Worm (Caenorhabditis elegans) whole organism, L1 larva: ENCODE results near the gene Y38H8A.7.
"Not testable (repeated sequence)": the region's sequence is repeated elsewhere in the genome, so short reads cannot be mapped to it uniquely, and the experiment has no call there.

Experiments
- aha-1 ChIP-seq: fragments of 150-350 bp; optimal IDR thresholded peaks from 2 replicates; lab custom pipeline; 2014; ENCODE audit warnings: missing biosample characterization, missing genetic modification characterization
- aly-2 ChIP-seq: fragments of 150-350 bp; optimal IDR thresholded peaks from 2 replicates; lab custom pipeline; 2014; ENCODE audit warnings: missing biosample characterization, missing genetic modification characterization
- ceh-63 ChIP-seq: fragments of 200-800 bp; sonication (Bioruptor generic); optimal IDR thresholded peaks from 2 replicates; lab custom pipeline; 2018; ENCODE audit warnings: mild to moderate bottlenecking, missing genetic modification characterization, missing compliant biosample characterization
- ceh-8 ChIP-seq: fragments of 200-800 bp; sonication (Bioruptor generic); optimal IDR thresholded peaks from 2 replicates; lab custom pipeline; 2018; ENCODE audit warnings: mild to moderate bottlenecking, missing genetic modification characterization, moderate library complexity, missing compliant biosample characterization
- ceh-88 ChIP-seq: fragments of 200-800 bp; sonication (Bioruptor generic); IDR thresholded peaks from 2 replicates; pipeline ENCODE4 v1.3.6; 2022; ENCODE audit warnings: missing genetic modification characterization, missing compliant biosample characterization
- ceh-90 ChIP-seq: sonication (generic microtip); optimal IDR thresholded peaks from 2 replicates; lab custom pipeline; 2016; ENCODE audit warnings: missing genetic modification characterization, missing compliant biosample characterization
- dsc-1 ChIP-seq: sonication (generic microtip); optimal IDR thresholded peaks from 2 replicates; lab custom pipeline; 2016; ENCODE audit warnings: mild to moderate bottlenecking, missing genetic modification characterization, missing compliant biosample characterization
- efl-1 ChIP-seq, 4 experiments: fragments of 150-350 bp; optimal IDR thresholded peaks in 3 of 4; peaks in 1 of 4; 1 replicate in 1 of 4; 2 replicates in 3 of 4; lab custom pipeline; 2014; ENCODE audit warnings: missing biosample characterization in 2 of 4, missing genetic modification characterization in 2 of 4, missing genetic modification reagents in 2 of 4
- grh-1 ChIP-seq: fragments of 200-800 bp; sonication (Bioruptor generic); IDR thresholded peaks from 2 replicates; pipeline ENCODE4 v1.3.6; 2022; ENCODE audit warnings: missing genetic modification reagents, missing genetic modification characterization, missing compliant biosample characterization
- hlh-17 ChIP-seq: fragments of 200-800 bp; sonication (Bioruptor generic); optimal IDR thresholded peaks from 2 replicates; lab custom pipeline; 2018; ENCODE audit warnings: missing genetic modification characterization, mild to moderate bottlenecking, missing compliant biosample characterization, moderate library complexity, borderline replicate concordance
- hlh-4 ChIP-seq: sonication (generic microtip); optimal IDR thresholded peaks from 2 replicates; lab custom pipeline; 2016; ENCODE audit warnings: mild to moderate bottlenecking, missing genetic modification characterization, missing compliant biosample characterization
- irx-1 ChIP-seq: sonication (generic microtip); optimal IDR thresholded peaks from 2 replicates; lab custom pipeline; 2016; ENCODE audit warnings: missing genetic modification characterization, missing compliant biosample characterization
- isw-1 ChIP-seq: fragments of 200-800 bp; sonication (Bioruptor generic); IDR thresholded peaks from 2 replicates; pipeline ENCODE4 v1.3.6; 2022; ENCODE audit warnings: missing genetic modification characterization, missing compliant biosample characterization
- lin-13 ChIP-seq: fragments of 150-350 bp; optimal IDR thresholded peaks from 2 replicates; lab custom pipeline; 2014; ENCODE audit warnings: missing biosample characterization, missing genetic modification reagents, missing genetic modification characterization
- lin-35 ChIP-seq, 2 experiments: fragments of 150-350 bp; optimal IDR thresholded peaks; 2 replicates each; lab custom pipeline; 2014; ENCODE audit warnings: missing biosample characterization in 2 of 2, missing genetic modification characterization in 2 of 2, missing genetic modification reagents in 2 of 2
- lir-3 ChIP-seq: sonication (generic microtip); optimal IDR thresholded peaks from 2 replicates; lab custom pipeline; 2016; ENCODE audit warnings: mild to moderate bottlenecking, missing genetic modification characterization, moderate library complexity, missing compliant biosample characterization; ENCODE audit not compliant: poor library complexity
- nhr-11 ChIP-seq: fragments of 150-350 bp; optimal IDR thresholded peaks from 2 replicates; lab custom pipeline; 2014; ENCODE audit warnings: missing biosample characterization, missing genetic modification characterization
- nhr-12 ChIP-seq: sonication (generic microtip); optimal IDR thresholded peaks from 2 replicates; lab custom pipeline; 2017; ENCODE audit warnings: missing biosample characterization, missing genetic modification characterization
- nhr-19 ChIP-seq: fragments of 200-800 bp; sonication (Bioruptor generic); conservative IDR thresholded peaks from 2 replicates; pipeline ENCODE4 v1.3.6; 2022; ENCODE audit warnings: missing genetic modification characterization, missing compliant biosample characterization
- nhr-20 ChIP-seq: sonication (generic microtip); optimal IDR thresholded peaks from 2 replicates; lab custom pipeline; 2016; ENCODE audit warnings: mild to moderate bottlenecking, missing genetic modification characterization, missing compliant biosample characterization
- nhr-47 ChIP-seq: sonication (generic microtip); optimal IDR thresholded peaks from 2 replicates; lab custom pipeline; 2016; ENCODE audit warnings: mild to moderate bottlenecking, missing genetic modification characterization, moderate library complexity, missing compliant biosample characterization
- nhr-85 ChIP-seq: sonication (generic microtip); peaks from one replicate; lab custom pipeline; 2016; ENCODE audit warnings: missing genetic modification characterization, inconsistent platforms, missing compliant biosample characterization
- pag-3 ChIP-seq: sonication (generic microtip); optimal IDR thresholded peaks from 2 replicates; lab custom pipeline; 2017; ENCODE audit warnings: missing genetic modification characterization, mild to moderate bottlenecking, missing compliant biosample characterization, antibody characterized with exemption, borderline replicate concordance; ENCODE audit not compliant: insufficient read depth
- pax-3 ChIP-seq: fragments of 200-800 bp; sonication (Bioruptor generic); optimal IDR thresholded peaks from 2 replicates; lab custom pipeline; 2018; ENCODE audit warnings: mild to moderate bottlenecking, missing genetic modification characterization, moderate library complexity, missing compliant biosample characterization
- snpc-4 ChIP-seq: fragments of 150-350 bp; optimal IDR thresholded peaks from 2 replicates; lab custom pipeline; 2014; ENCODE audit warnings: missing biosample characterization, missing genetic modification characterization
- snu-23 ChIP-seq: sonication (generic microtip); optimal IDR thresholded peaks from 2 replicates; lab custom pipeline; 2016; ENCODE audit warnings: missing genetic modification characterization, missing compliant biosample characterization
- sptf-1 ChIP-seq: fragments of 150-350 bp; optimal IDR thresholded peaks from 2 replicates; lab custom pipeline; 2014; ENCODE audit warnings: missing biosample characterization, missing genetic modification characterization
- swsn-7 ChIP-seq: sonication (generic microtip); optimal IDR thresholded peaks from 2 replicates; lab custom pipeline; 2016; ENCODE audit warnings: missing genetic modification characterization, missing compliant biosample characterization
- tbx-2 ChIP-seq: sonication (generic microtip); optimal IDR thresholded peaks from 2 replicates; lab custom pipeline; 2016; ENCODE audit warnings: missing genetic modification characterization, missing compliant biosample characterization
- unc-130 ChIP-seq: fragments of 150-350 bp; optimal IDR thresholded peaks from 2 replicates; lab custom pipeline; 2017; ENCODE audit warnings: missing biosample characterization, missing genetic modification characterization, inconsistent platforms
- unc-30 ChIP-seq: sonication (generic microtip); optimal IDR thresholded peaks from 2 replicates; lab custom pipeline; 2017; ENCODE audit warnings: missing biosample characterization, missing genetic modification characterization
- vab-15 ChIP-seq: sonication (generic microtip); optimal IDR thresholded peaks from 2 replicates; lab custom pipeline; 2017; ENCODE audit warnings: missing genotype, mild to moderate bottlenecking, missing genetic modification characterization, missing compliant biosample characterization
- ztf-4 ChIP-seq: fragments of 150-350 bp; optimal IDR thresholded peaks from 2 replicates; lab custom pipeline; 2014; ENCODE audit warnings: missing biosample characterization, missing genetic modification characterization

The Y38H8A.7 gene

DNA sequence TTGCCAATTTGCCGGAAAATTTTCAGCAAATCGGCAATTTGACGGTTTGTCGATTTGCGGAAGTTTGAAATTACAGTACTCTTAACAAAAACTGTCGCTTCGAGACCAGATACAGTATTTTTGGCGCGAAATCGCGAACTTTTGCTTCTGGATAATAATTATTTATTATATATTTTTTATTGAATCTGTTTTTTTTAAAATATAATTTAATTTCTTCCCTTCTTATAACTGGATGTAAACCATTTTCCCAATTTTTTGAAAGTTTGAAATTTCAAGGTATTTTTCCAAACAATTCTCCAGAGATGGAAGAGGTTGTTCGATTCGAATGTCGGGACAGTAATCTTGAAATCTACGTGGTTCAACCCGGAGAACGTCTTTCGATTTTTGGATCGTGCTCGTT is 33.1 kb upstream of the Y38H8A.7 start, which contains the start of gene nol-9:
nol-9 (plus strand) TSS at position 301 of the 400 bp plus-strand sequence.
- TF ChIP-seq irx-1 (no peak), ceh-63 (GFP tag; lab: Kevin White, UChicago) (no peak), tbx-2 (tag; lab: Kevin White, UChicago) (no peak), unc-130 (tag; lab: Kevin White, UChicago) (no peak)
- TF ChIP-seq, all 84 proteins: peak for 0

DNA sequence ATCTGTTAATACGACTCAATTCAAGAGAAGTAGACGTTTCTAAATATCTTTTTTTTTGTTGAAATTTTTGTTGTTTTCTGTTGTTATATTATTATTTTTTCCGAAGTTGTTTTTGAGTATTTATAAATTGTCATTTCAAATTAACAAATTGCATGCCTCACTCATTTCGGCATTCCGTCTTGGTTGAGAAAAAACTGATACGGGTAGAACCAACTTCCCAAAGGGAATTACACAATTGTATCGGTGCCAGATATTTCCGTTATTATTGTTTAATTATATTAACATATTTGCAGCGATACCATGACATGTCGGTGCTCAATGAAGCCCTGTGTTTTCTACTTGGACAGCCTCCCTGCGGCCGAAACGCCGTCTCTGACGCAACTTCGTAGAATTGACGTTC is 26.1 kb upstream of the Y38H8A.7 start, which contains the start of gene K09B11.4:
K09B11.4 (plus strand) TSS at position 301 of the 400 bp plus-strand sequence.
- TF ChIP-seq ztf-4 (tag; lab: Kevin White, UChicago) (no peak), ceh-88 (GFP tag; lab: Robert Waterston, UW) (no peak), nhr-19 (no peak), hlh-17 (GFP tag; lab: Kevin White, UChicago) (no peak), snu-23 (GFP tag; lab: Kevin White, UChicago) (no peak), dsc-1 (no peak), sptf-1 (tag; lab: Kevin White, UChicago) (no peak), pax-3 (no peak), nhr-11 (tag; lab: Kevin White, UChicago) (no peak), nhr-12 (tag; lab: Kevin White, UChicago) (no peak), aly-2 (tag; lab: Kevin White, UChicago) (no peak), hlh-4 (tag; lab: Kevin White, UChicago) (no peak), lin-35 (GFP tag; optimal IDR thresholded peaks at IDR 0.05; lab: Kevin White, UChicago) (no peak), ceh-8 (GFP tag; lab: Kevin White, UChicago) (no peak), pag-3 (no peak), vab-15 (tag; lab: Kevin White, UChicago) (no peak), nhr-20 (no peak), lir-3 (tag; lab: Kevin White, UChicago) (no peak), unc-30 (no peak)
- TF ChIP-seq, all 84 proteins: peak for 0

DNA sequence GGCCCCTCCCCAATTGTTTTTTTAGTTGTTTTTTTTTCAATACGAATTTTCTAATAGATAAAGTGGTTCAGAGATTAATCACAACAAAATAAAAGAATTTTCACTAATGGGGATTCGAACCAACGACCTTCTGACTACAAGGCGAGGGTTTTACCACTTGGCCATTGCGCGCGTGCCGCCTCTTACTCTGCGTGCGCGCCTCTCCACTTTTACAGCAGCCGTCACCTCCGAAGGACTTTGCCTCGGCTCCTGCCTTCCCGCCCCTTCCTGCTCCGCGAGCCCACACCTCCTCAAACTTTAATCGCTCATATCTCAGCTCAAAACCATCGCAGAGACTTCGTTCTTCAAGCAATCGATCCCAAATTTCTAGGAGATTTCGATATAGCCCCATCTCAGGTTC is 25.2 kb upstream of the Y38H8A.7 start:
- TF ChIP-seq dsc-1: peak; percentile 23
- peak in 1 of 2 experiments; percentile 0 for TF ChIP-seq efl-1 (optimal IDR thresholded peaks at IDR 0.05; lab: Kevin White, UChicago)
- TF ChIP-seq efl-1 (GFP tag; optimal IDR thresholded peaks at IDR 0.05 in 1 of 2; lab: Kevin White, UChicago): peak in 1 of 2 experiments; percentile 65
- peak; percentile 66 for TF ChIP-seq nhr-19
- TF ChIP-seq isw-1 (GFP tag; lab: Robert Waterston, UW): peak; percentile 42; the same call in 1 of the 2 replicates
- peak; percentile 57 for TF ChIP-seq nhr-47 (tag; lab: Kevin White, UChicago)
- TF ChIP-seq swsn-7 (tag; lab: Kevin White, UChicago): peak; percentile 20
- 0 out of 2 replicates have a peak, but pooled peaks have one; percentile 26 for TF ChIP-seq grh-1 (GFP tag; lab: Robert Waterston, UW)
- peak; percentile 50 for TF ChIP-seq snpc-4
- peak; percentile 11 for TF ChIP-seq tbx-2 (tag; lab: Kevin White, UChicago)
- peak; percentile 28 for TF ChIP-seq lin-13 (GFP tag; lab: Kevin White, UChicago)

DNA sequence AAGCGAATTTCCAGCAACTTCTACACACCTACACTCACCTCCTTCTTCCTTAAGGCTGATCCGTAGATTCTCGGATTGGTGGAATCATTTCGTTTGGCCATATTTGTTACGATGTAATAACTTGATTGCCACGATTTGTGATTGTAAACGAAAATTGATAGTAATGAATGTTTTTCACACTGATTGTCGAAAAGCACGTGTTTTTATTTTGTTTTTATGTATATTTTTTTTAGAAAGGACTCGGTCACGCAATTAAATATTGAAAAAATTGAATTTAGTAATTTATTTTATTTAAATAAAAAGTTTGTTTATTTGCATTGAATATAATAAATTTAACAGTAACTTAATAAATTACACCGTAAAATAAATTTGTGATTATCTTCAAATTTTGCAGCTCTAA is 21.4 kb upstream of the Y38H8A.7 start, which contains the start of gene K09B11.5:
K09B11.5 (minus strand) TSS at position 101 of the 400 bp plus-strand sequence.
- not testable (repeated sequence) for TF ChIP-seq ceh-90 (tag; lab: Kevin White, UChicago); dsc-1; aha-1 (tag; lab: Kevin White, UChicago)

DNA sequence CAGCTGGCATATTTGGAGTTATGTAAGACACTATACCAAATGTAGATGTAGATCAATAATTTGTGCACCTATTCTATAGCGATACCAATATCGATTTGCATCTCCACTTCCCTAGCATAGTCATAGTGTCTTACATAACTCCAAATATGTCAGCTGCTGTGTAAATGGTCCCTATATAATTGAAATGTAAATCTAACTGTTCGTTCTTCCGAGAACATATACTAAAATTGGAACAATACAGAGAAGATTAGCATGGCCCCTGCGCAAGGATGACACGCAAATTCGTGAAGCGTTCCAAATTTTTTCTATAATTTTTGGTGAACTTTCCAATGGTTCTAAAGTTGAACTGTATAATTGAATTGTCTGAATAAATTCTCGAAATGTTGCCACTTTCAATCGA is 11.8 kb upstream of the Y38H8A.7 start:
- TF ChIP-seq nhr-85: peak; percentile 30
